Fruit fly (Drosophila melanogaster): ENCODE data around the gene CG14881.

dm6 chr3R:16427520-16427919, 7.2 kb upstream of the CG14881 start:
- TF ChIP-seq CG7045 (GFP tag; optimal IDR thresholded peaks at IDR 0.05) (no peak), CG1620 (GFP tag; optimal IDR thresholded peaks at IDR 0.05) (no peak), CG7101 (tag; optimal IDR thresholded peaks at IDR 0.05) (no peak), kay (GFP tag; ENCODE audit: borderline replicate concordance) (no peak), cnc (optimal IDR thresholded peaks at IDR 0.05) (no peak), Hr96 (GFP tag; optimal IDR thresholded peaks at IDR 0.05) (no peak), CG12768 (GFP tag; optimal IDR thresholded peaks at IDR 0.05) (no peak), CG5204 (GFP tag; optimal IDR thresholded peaks at IDR 0.05) (no peak), bab1 (GFP tag; optimal IDR thresholded peaks at IDR 0.05) (no peak), Mnt (GFP tag; optimal IDR thresholded peaks at IDR 0.05) (no peak), CG33017 (tag; optimal IDR thresholded peaks at IDR 0.05) (no peak), cic (GFP tag; optimal IDR thresholded peaks at IDR 0.05) (no peak), Clk (GFP tag; optimal IDR thresholded peaks at IDR 0.05) (no peak)
